Fruit fly (Drosophila melanogaster) whole organism, embryonic: ENCODE results near the gene Abl.

Experiments used
- Awh ChIP-seq: fragments of 200-800 bp; sonication (Bioruptor generic); IDR thresholded peaks from 2 replicates; pipeline ENCODE4, ENCODE4 v1.3.6; 2022; ENCODE audit warnings: missing biosample characterization, missing genetic modification characterization
- BtbVII ChIP-seq: fragments of 200-800 bp; sonication (Bioruptor generic); optimal IDR thresholded peaks from 3 replicates; lab custom pipeline; 2017; ENCODE audit warnings: missing biosample characterization, mild to moderate bottlenecking, missing genetic modification characterization
- CG12659 ChIP-seq: fragments of 200-800 bp; sonication (Bioruptor generic); optimal IDR thresholded peaks from 3 replicates; lab custom pipeline; 2017; ENCODE audit warnings: mild to moderate bottlenecking, missing biosample characterization, missing genetic modification reagents, missing genetic modification characterization
- CG13775 ChIP-seq: fragments of 200-800 bp; sonication (Bioruptor generic); optimal IDR thresholded peaks from 3 replicates; lab custom pipeline; 2017; ENCODE audit warnings: missing biosample characterization, mild to moderate bottlenecking, missing genetic modification characterization
- CG14710 ChIP-seq: fragments of 200-800 bp; sonication (Bioruptor generic); optimal IDR thresholded peaks from 3 replicates; lab custom pipeline; 2019; ENCODE audit warnings: missing biosample characterization, mild to moderate bottlenecking, missing genetic modification characterization, moderate library complexity
- CG14965 ChIP-seq: fragments of 200-800 bp; sonication (Bioruptor generic); optimal IDR thresholded peaks from 2 replicates; lab custom pipeline; 2016; ENCODE audit warnings: missing biosample characterization, missing genetic modification characterization, borderline replicate concordance
- CG15011 ChIP-seq: fragments of 200-800 bp; sonication (Bioruptor generic); optimal IDR thresholded peaks from 3 replicates; lab custom pipeline; 2018; ENCODE audit warnings: missing biosample characterization, mild to moderate bottlenecking, missing genetic modification characterization
- CG1602 ChIP-seq: fragments of 200-800 bp; sonication (Bioruptor generic); optimal IDR thresholded peaks from 3 replicates; lab custom pipeline; 2016; ENCODE audit warnings: missing biosample characterization, missing genetic modification characterization
- CG18011 ChIP-seq: fragments of 200-800 bp; sonication (Bioruptor generic); optimal IDR thresholded peaks from 2 replicates; lab custom pipeline; 2017; ENCODE audit warnings: missing biosample characterization, missing genetic modification characterization, mild to moderate bottlenecking, moderate library complexity, missing genotype
- CG18619 ChIP-seq: fragments of 200-800 bp; sonication (Bioruptor generic); optimal IDR thresholded peaks from 3 replicates; lab custom pipeline; 2017; ENCODE audit warnings: missing biosample characterization, mild to moderate bottlenecking, missing genetic modification characterization
- CG2129 ChIP-seq: fragments of 200-800 bp; sonication (Bioruptor generic); IDR thresholded peaks from 2 replicates; pipeline ENCODE4 v1.3.6; 2022; ENCODE audit warnings: missing biosample characterization, missing genetic modification characterization; ENCODE audit not compliant: partially characterized antibody
- CG30020 ChIP-seq: fragments of 200-800 bp; optimal IDR thresholded peaks from 2 replicates; lab custom pipeline; 2019; ENCODE audit warnings: missing biosample characterization, mild to moderate bottlenecking, missing genetic modification characterization, moderate library complexity
- CG31224 ChIP-seq: fragments of 200-800 bp; sonication (Bioruptor generic); IDR thresholded peaks from 2 replicates; pipeline ENCODE4 v1.3.6; 2022; ENCODE audit warnings: missing biosample characterization, missing genetic modification characterization
- CG6272 ChIP-seq: fragments of 200-800 bp; sonication (Bioruptor generic); IDR thresholded peaks from 2 replicates; pipeline ENCODE4 v1.3.6; 2022; ENCODE audit warnings: missing biosample characterization, missing genetic modification characterization
- CG6689 ChIP-seq: fragments of 200-800 bp; sonication (Bioruptor generic); IDR thresholded peaks from 2 replicates; pipeline ENCODE4 v1.3.6; 2022; ENCODE audit warnings: missing biosample characterization, missing genetic modification characterization
- CG8281 ChIP-seq: fragments of 200-800 bp; sonication (Bioruptor generic); optimal IDR thresholded peaks from 2 replicates; lab custom pipeline; 2018; ENCODE audit warnings: missing biosample characterization, mild to moderate bottlenecking, missing genetic modification characterization, moderate library complexity
- CG8944 ChIP-seq: fragments of 200-800 bp; sonication (Bioruptor generic); optimal IDR thresholded peaks from 3 replicates; lab custom pipeline; 2016; ENCODE audit warnings: missing biosample characterization, missing genetic modification characterization
- CG9215 ChIP-seq: fragments of 200-800 bp; sonication (Bioruptor generic); IDR thresholded peaks from 2 replicates; pipeline ENCODE4 v1.3.6; 2022; ENCODE audit warnings: missing biosample characterization, missing genetic modification characterization
- Deaf1 ChIP-seq: fragments of 200-800 bp; optimal IDR thresholded peaks from 3 replicates; lab custom pipeline; 2019; ENCODE audit warnings: missing biosample characterization, mild to moderate bottlenecking, missing genetic modification characterization, moderate library complexity
- Dek ChIP-seq: fragments of 200-800 bp; sonication (Bioruptor generic); optimal IDR thresholded peaks from 3 replicates; lab custom pipeline; 2019; ENCODE audit warnings: missing biosample characterization, mild to moderate bottlenecking, missing genetic modification characterization, moderate library complexity
- Dip3 ChIP-seq: fragments of 200-800 bp; sonication (Bioruptor generic); optimal IDR thresholded peaks from 3 replicates; lab custom pipeline; 2016; ENCODE audit warnings: missing biosample characterization, missing genetic modification characterization
- Doc3 ChIP-seq: fragments of 200-800 bp; sonication (Bioruptor generic); IDR thresholded peaks from 3 replicates; pipeline ENCODE4 v1.3.6; 2022; ENCODE audit warnings: missing biosample characterization, missing genetic modification characterization; ENCODE audit not compliant: partially characterized antibody
- E2f2 ChIP-seq: fragments of 200-800 bp; sonication (Bioruptor generic); IDR thresholded peaks from 2 replicates; pipeline ENCODE4 v1.3.6; 2022; ENCODE audit warnings: missing biosample characterization, missing genetic modification characterization
- Elba2 ChIP-seq: fragments of 200-800 bp; sonication (Bioruptor generic); optimal IDR thresholded peaks from 3 replicates; lab custom pipeline; 2016; ENCODE audit warnings: missing biosample characterization, missing genetic modification characterization
- Gug ChIP-seq: fragments of 200-800 bp; sonication (Bioruptor generic); IDR thresholded peaks from 4 replicates; pipeline ENCODE4 v1.3.6; 2022; ENCODE audit warnings: missing biosample characterization, missing genetic modification characterization
- HHEX ChIP-seq: fragments of 200-800 bp; sonication (Bioruptor generic); optimal IDR thresholded peaks from 3 replicates; lab custom pipeline; 2017; ENCODE audit warnings: missing biosample characterization, mild to moderate bottlenecking, missing genetic modification characterization, missing genetic modification reagents
- Hmr ChIP-seq: fragments of 200-800 bp; sonication (Bioruptor generic); optimal IDR thresholded peaks from 3 replicates; lab custom pipeline; 2017; ENCODE audit warnings: mild to moderate bottlenecking, missing biosample characterization, missing genetic modification reagents, missing genetic modification characterization
- Kr ChIP-seq: fragments of 200-800 bp; sonication (Bioruptor generic); optimal IDR thresholded peaks from 2 replicates; lab custom pipeline; 2017; ENCODE audit warnings: missing biosample characterization, mild to moderate bottlenecking, missing genetic modification characterization
- Med ChIP-seq: fragments of 200-800 bp; sonication (Bioruptor generic); peaks from one replicate; lab custom pipeline; 2016; ENCODE audit warnings: missing biosample characterization, missing genetic modification characterization, mild to moderate bottlenecking, inconsistent platforms, moderate library complexity
- Mes4 ChIP-seq: fragments of 200-800 bp; sonication (Bioruptor generic); optimal IDR thresholded peaks from 2 replicates; lab custom pipeline; 2016; ENCODE audit warnings: missing biosample characterization, missing genetic modification characterization
- NC2α ChIP-seq: fragments of 200-800 bp; sonication (Bioruptor generic); optimal IDR thresholded peaks from 2 replicates; lab custom pipeline; 2016; ENCODE audit warnings: missing biosample characterization, missing genetic modification characterization
- Sry-δ ChIP-seq: fragments of 200-800 bp; sonication (Bioruptor generic); optimal IDR thresholded peaks from 2 replicates; lab custom pipeline; 2016; ENCODE audit warnings: missing biosample characterization, missing genetic modification characterization
- al ChIP-seq: fragments of 200-800 bp; sonication (Bioruptor generic); IDR thresholded peaks from 2 replicates; pipeline ENCODE4 v1.3.6; 2022; ENCODE audit warnings: missing biosample characterization, missing genetic modification characterization
- ara ChIP-seq: fragments of 200-800 bp; sonication (Bioruptor generic); IDR thresholded peaks from 2 replicates; pipeline ENCODE4 v1.3.6; 2022; ENCODE audit warnings: missing biosample characterization, missing genetic modification characterization
- bbx ChIP-seq: fragments of 200-800 bp; sonication (Bioruptor generic); IDR thresholded peaks from 2 replicates; pipeline ENCODE4 v1.3.6; 2022; ENCODE audit warnings: missing biosample characterization, missing genetic modification characterization; ENCODE audit not compliant: partially characterized antibody
- bcd ChIP-seq: fragments of 200-800 bp; sonication (Bioruptor generic); optimal IDR thresholded peaks from 2 replicates; lab custom pipeline; 2017; ENCODE audit warnings: missing biosample characterization, mild to moderate bottlenecking, missing genetic modification characterization
- croc ChIP-seq: fragments of 200-800 bp; sonication (Bioruptor generic); conservative IDR thresholded peaks from 3 replicates; pipeline ENCODE4 v1.3.6; 2022; ENCODE audit warnings: missing biosample characterization, missing genetic modification characterization
- dimm ChIP-seq: fragments of 200-800 bp; sonication (Bioruptor generic); IDR thresholded peaks from 2 replicates; pipeline ENCODE4 v1.3.6; 2022; ENCODE audit warnings: missing biosample characterization, missing genetic modification characterization
- dm ChIP-seq: fragments of 200-800 bp; sonication (Bioruptor generic); optimal IDR thresholded peaks from 3 replicates; lab custom pipeline; 2016; ENCODE audit warnings: missing biosample characterization, missing genetic modification characterization
- ems ChIP-seq: fragments of 200-800 bp; sonication (Bioruptor generic); optimal IDR thresholded peaks from 3 replicates; lab custom pipeline; 2016; ENCODE audit warnings: missing biosample characterization, missing genetic modification characterization
- ham ChIP-seq: fragments of 200-800 bp; sonication (Bioruptor generic); IDR thresholded peaks from 2 replicates; pipeline ENCODE4 v1.3.6; 2022; ENCODE audit warnings: missing biosample characterization, missing genetic modification characterization
- insv ChIP-seq, 2 experiments: fragments of 200-800 bp; sonication (Bioruptor generic); optimal IDR thresholded peaks; 3 replicates each; lab custom pipeline; 2016 to 2018; ENCODE audit warnings: missing biosample characterization in 2 of 2, missing genetic modification characterization in 2 of 2
- pho ChIP-seq: fragments of 200-800 bp; sonication (Bioruptor generic); optimal IDR thresholded peaks from 2 replicates; lab custom pipeline; 2016; ENCODE audit warnings: missing biosample characterization, missing genetic modification characterization
- sc ChIP-seq, 3 experiments: fragments of >200 bp in 2 of 3; fragments of 200-800 bp in 1 of 3; sonication (Bioruptor generic) in 1 of 3; optimal IDR thresholded peaks; 2 replicates in 2 of 3; 3 replicates in 1 of 3; lab custom pipeline; 2017; ENCODE audit warnings: mild to moderate bottlenecking in 1 of 3, missing biosample characterization in 1 of 3, missing genetic modification characterization in 1 of 3, missing genetic modification reagents in 1 of 3
- sens-2 ChIP-seq: fragments of 200-800 bp; sonication (Bioruptor generic); IDR thresholded peaks from 2 replicates; pipeline ENCODE4 v1.3.6; 2022; ENCODE audit warnings: missing biosample characterization, missing genetic modification characterization
- seq ChIP-seq: fragments of 200-800 bp; sonication (Bioruptor generic); IDR thresholded peaks from 2 replicates; pipeline ENCODE4 v1.3.6; 2022; ENCODE audit warnings: missing biosample characterization, missing genetic modification characterization
- sob ChIP-seq: fragments of 200-800 bp; sonication (Bioruptor generic); IDR thresholded peaks from 2 replicates; pipeline ENCODE4 v1.3.6; 2022; ENCODE audit warnings: missing biosample characterization, missing genetic modification characterization
- ssp ChIP-seq: fragments of 200-800 bp; sonication (Bioruptor generic); IDR thresholded peaks from 2 replicates; pipeline ENCODE4 v1.3.6; 2022; ENCODE audit warnings: missing biosample characterization, missing genetic modification characterization
- wdn ChIP-seq: fragments of 200-800 bp; sonication (Bioruptor generic); IDR thresholded peaks from 2 replicates; pipeline ENCODE4 v1.3.6; 2022; ENCODE audit warnings: missing biosample characterization, missing genetic modification characterization
- wor ChIP-seq: fragments of 200-800 bp; sonication (Bioruptor generic); IDR thresholded peaks from 2 replicates; pipeline ENCODE4 v1.3.6; 2022; ENCODE audit warnings: missing biosample characterization, missing genetic modification characterization

Gene Abl

DNA sequence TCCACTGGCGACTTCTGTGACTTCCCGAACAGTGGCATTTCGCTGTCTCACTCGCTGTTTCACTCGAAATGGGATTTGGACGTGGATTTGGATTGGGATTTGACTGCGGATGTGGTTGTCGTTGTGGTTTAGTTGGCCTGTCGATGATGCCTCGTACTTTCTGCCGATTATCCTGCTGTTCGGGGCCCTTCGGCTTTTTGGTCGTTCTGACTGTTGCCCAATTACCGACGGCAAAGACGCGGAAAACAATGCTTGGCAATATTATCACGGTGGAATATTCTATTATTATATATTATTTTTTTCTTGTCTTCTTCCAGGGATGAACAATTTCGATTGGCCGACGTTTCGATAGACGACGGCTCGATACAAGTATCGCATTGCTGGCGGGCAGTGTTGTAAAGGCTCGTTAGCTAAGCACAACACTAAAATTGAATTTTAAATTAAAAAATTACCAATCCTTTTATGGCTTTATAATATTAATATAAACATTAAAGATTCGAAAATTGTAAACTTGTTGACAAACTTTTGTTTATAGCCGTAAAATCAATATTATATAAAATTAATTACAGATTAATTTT lies 32.5 kb downstream of the Abl start, which contains the start of gene Mo25 (continued):
- TF ChIP-seq bbx (peak; percentile 79), NC2α (GFP tag; lab: Kevin White, UChicago) (no peak), CG31224 (0 out of 2 replicates have a peak, but pooled peaks have one; percentile 17), CG14965 (GFP tag; lab: Kevin White, UChicago) (no peak), CG8944 (GFP tag; lab: Kevin White, UChicago) (no peak), Dip3 (peak; percentile 21), CG12659 (GFP tag; lab: Kevin White, UChicago) (peak; percentile 88), wor (GFP tag; lab: Robert Waterston, UW) (no peak), pho (GFP tag; lab: Kevin White, UChicago) (no peak), Dek (tag; lab: Kevin White, UChicago) (peak; percentile 43), sc (optimal IDR thresholded peaks at IDR 0.05; lab: Kevin White, UChicago) (no peak), sc (GFP tag; optimal IDR thresholded peaks at IDR 0.05; lab: Kevin White, UChicago) (no peak), Hmr (GFP tag; lab: Kevin White, UChicago) (peak; percentile 52), CG14710 (tag; lab: Kevin White, UChicago) (peak; percentile 71), sens-2 (no peak), dm (GFP tag; lab: Kevin White, UChicago) (no peak), CG1602 (GFP tag; lab: Kevin White, UChicago) (no peak), CG6689 (no peak), bcd (GFP tag; lab: Kevin White, UChicago) (no peak), Kr (GFP tag; lab: Kevin White, UChicago) (no peak), ara (GFP tag; lab: Robert Waterston, UW) (no peak), BtbVII (GFP tag; lab: Kevin White, UChicago) (peak; percentile 29), Sry-δ (GFP tag; lab: Kevin White, UChicago) (peak; percentile 59), al (GFP tag; lab: Robert Waterston, UW) (no peak), CG18619 (no peak), ssp (peak; percentile 29; the same call in 1 of the 2 replicates), sob (peak; percentile 67), Elba2 (GFP tag; lab: Kevin White, UChicago) (no peak), wdn (GFP tag; lab: Robert Waterston, UW) (no peak), E2f2 (GFP tag; lab: Robert Waterston, UW) (peak; percentile 86), ham (GFP tag; lab: Robert Waterston, UW) (no peak), insv (GFP tag; optimal IDR thresholded peaks at IDR 0.05; lab: Kevin White, UChicago) (peak in 1 of 2 experiments; percentile 13), dimm (GFP tag; lab: Robert Waterston, UW) (no peak), ems (peak; percentile 47), HHEX (GFP tag; lab: Kevin White, UChicago) (no peak), CG18011 (no peak), CG30020 (tag; lab: Kevin White, UChicago) (peak; percentile 52), CG15011 (GFP tag; lab: Kevin White, UChicago) (no peak), Mes4 (GFP tag; lab: Kevin White, UChicago) (no peak), Deaf1 (tag; lab: Kevin White, UChicago) (peak; percentile 17), croc (GFP tag; lab: Robert Waterston, UW) (no peak), Doc3 (peak; percentile 70), CG9215 (GFP tag; lab: Robert Waterston, UW) (no peak), seq (GFP tag; lab: Robert Waterston, UW) (no peak), Gug (GFP tag; lab: Robert Waterston, UW) (no peak; the same call in 3 of the 4 replicates), CG6272 (GFP tag; lab: Robert Waterston, UW) (peak; percentile 26; the same call in 1 of the 2 replicates), CG8281 (tag; lab: Kevin White, UChicago) (no peak), Med (GFP tag; lab: Kevin White, UChicago) (peak; percentile 92), CG2129 (GFP tag; lab: Robert Waterston, UW) (0 out of 2 replicates have a peak, but pooled peaks have one; percentile 45), CG13775 (GFP tag; lab: Kevin White, UChicago) (peak; percentile 35), Awh (no peak)
